Worm (Caenorhabditis elegans) whole organism, L4 larva: ENCODE data around the gene drap-1.

Experiments used
- ama-1 ChIP-seq: fragments of 150-350 bp; optimal IDR thresholded peaks from 2 replicates; lab custom pipeline; 2014; ENCODE audit warnings: inconsistent platforms, mixed read lengths
- dpl-1 ChIP-seq: fragments of 150-350 bp; optimal IDR thresholded peaks from 2 replicates; lab custom pipeline; 2014; ENCODE audit warnings: missing biosample characterization, missing genetic modification reagents, missing genetic modification characterization
- fkh-10 ChIP-seq: fragments of 150-350 bp; optimal IDR thresholded peaks from 2 replicates; lab custom pipeline; 2014; ENCODE audit warnings: missing biosample characterization, missing genetic modification reagents, missing genetic modification characterization
- fos-1 ChIP-seq: fragments of 150-350 bp; optimal IDR thresholded peaks from 2 replicates; lab custom pipeline; 2014; ENCODE audit warnings: missing biosample characterization, missing genetic modification characterization
- jun-1 ChIP-seq: fragments of 150-350 bp; optimal IDR thresholded peaks from 2 replicates; lab custom pipeline; 2014; ENCODE audit warnings: missing biosample characterization, missing genetic modification reagents, missing genetic modification characterization
- lin-1 ChIP-seq: fragments of 200-800 bp; sonication (Bioruptor generic); IDR thresholded peaks from 2 replicates; pipeline ENCODE4 v1.3.6; 2022; ENCODE audit warnings: missing genetic modification reagents, missing genetic modification characterization, missing compliant biosample characterization
- mdl-1 ChIP-seq, 2 experiments: fragments of 150-350 bp in 1 of 2; sonication (generic microtip) in 1 of 2; optimal IDR thresholded peaks; 2 replicates each; lab custom pipeline; 2014 to 2017; ENCODE audit warnings: missing biosample characterization in 2 of 2, missing genetic modification characterization in 2 of 2
- nhr-76 ChIP-seq: fragments of 150-350 bp; optimal IDR thresholded peaks from 2 replicates; lab custom pipeline; 2014; ENCODE audit warnings: missing biosample characterization, missing genetic modification characterization
- snpc-4 ChIP-seq: fragments of 150-350 bp; optimal IDR thresholded peaks from 2 replicates; lab custom pipeline; 2014; ENCODE audit warnings: missing biosample characterization, missing genetic modification characterization
- ztf-11 ChIP-seq: fragments of 150-350 bp; optimal IDR thresholded peaks from 2 replicates; lab custom pipeline; 2014; ENCODE audit warnings: missing biosample characterization, missing genetic modification characterization

ce11 chrV:9711174-9711573, 18.7 kb upstream of the drap-1 start:
- TF ChIP-seq snpc-4 (tag; lab: Kevin White, UChicago) (no peak), fos-1 (tag; lab: Kevin White, UChicago) (no peak), ama-1 (lab: Kevin White, UChicago) (no peak), jun-1 (no peak), fkh-10 (GFP tag; lab: Kevin White, UChicago) (no peak), nhr-76 (tag; lab: Kevin White, UChicago) (no peak), ztf-11 (tag; lab: Kevin White, UChicago) (no peak), mdl-1 (tag; optimal IDR thresholded peaks at IDR 0.05; lab: Kevin White, UChicago) (no peak), lin-1 (GFP tag; lab: Robert Waterston, UW) (no peak), dpl-1 (GFP tag; lab: Kevin White, UChicago) (no peak)
